Worm (Caenorhabditis elegans): ENCODE measurements around the gene zhit-2.

zhit-2 gene

DNA sequence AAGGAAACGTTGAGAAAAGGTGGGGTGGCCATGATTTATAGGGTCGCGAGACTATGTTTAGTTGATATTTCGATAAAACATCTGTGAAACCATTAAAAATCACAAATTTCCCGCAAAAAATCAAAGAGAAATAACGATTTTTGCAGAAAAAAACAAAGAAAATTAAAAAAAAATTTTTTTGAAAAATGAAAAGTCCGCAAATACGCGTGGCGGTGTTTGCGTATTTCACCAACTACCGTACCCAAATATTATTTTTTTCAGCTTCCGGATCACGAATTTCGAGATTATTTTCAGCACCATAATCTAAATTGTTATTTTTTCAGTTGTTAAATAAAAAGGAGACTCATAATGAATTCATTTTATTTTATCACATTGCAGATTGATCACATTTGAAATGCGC, 14.1 kb downstream of the zhit-2 start:
- TF ChIP-seq nhr-90 (tag; optimal IDR thresholded peaks at IDR 0.05) = no peak
- no peak for TF ChIP-seq F57C9.4 (tag; optimal IDR thresholded peaks at IDR 0.05)
- no peak for TF ChIP-seq somi-1 (GFP tag; optimal IDR thresholded peaks at IDR 0.05)
- no peak for TF ChIP-seq ZK185.1 (tag; optimal IDR thresholded peaks at IDR 0.05; ENCODE audit: poor library complexity, severe bottlenecking)
- no peak for TF ChIP-seq tbx-9 (tag; optimal IDR thresholded peaks at IDR 0.05; ENCODE audit: borderline replicate concordance)
- TF ChIP-seq lag-1 (GFP tag; IDR thresholded peaks at IDR 0.05) = no peak
- TF ChIP-seq Y53G8AR.9 (GFP tag; conservative IDR thresholded peaks at IDR 0.05) = no peak
- TF ChIP-seq D2030.7 (GFP tag; IDR thresholded peaks at IDR 0.05) = peak; percentile 27; the same call in 1 of the 2 replicates
- TF ChIP-seq B0261.1 (tag; optimal IDR thresholded peaks at IDR 0.05) = no peak
- TF ChIP-seq aptf-2 (GFP tag; conservative IDR thresholded peaks at IDR 0.05) = no peak
- TF ChIP-seq lsl-1 (GFP tag; optimal IDR thresholded peaks at IDR 0.05) = peak; percentile 88
- no peak for TF ChIP-seq F57A8.1 (GFP tag; optimal IDR thresholded peaks at IDR 0.05)
- TF ChIP-seq F23B12.7 (tag; optimal IDR thresholded peaks at IDR 0.05; ENCODE audit: insufficient read depth) = no peak
- TF ChIP-seq mes-4 (tag; optimal IDR thresholded peaks at IDR 0.05) = no peak
- no peak for TF ChIP-seq gei-17 (GFP tag; optimal IDR thresholded peaks at IDR 0.05)
- no peak for TF ChIP-seq ztf-6 (GFP tag; IDR thresholded peaks at IDR 0.05)
- TF ChIP-seq let-526 (GFP tag; IDR thresholded peaks at IDR 0.05) = no peak
- TF ChIP-seq madf-3 (GFP tag; IDR thresholded peaks at IDR 0.05) = no peak
- TF ChIP-seq akir-1 (GFP tag; optimal IDR thresholded peaks at IDR 0.05) = no peak
- TF ChIP-seq madf-8 (GFP tag; conservative IDR thresholded peaks at IDR 0.05) = 0 out of 2 replicates have a peak, but pooled peaks have one; percentile 22
- TF ChIP-seq ceh-40 (GFP tag; IDR thresholded peaks at IDR 0.05) = no peak
- TF ChIP-seq repo-1 (tag; optimal IDR thresholded peaks at IDR 0.05) = no peak
- no peak for TF ChIP-seq ztf-26 (tag; optimal IDR thresholded peaks at IDR 0.05)
- no peak for TF ChIP-seq nhr-120 (GFP tag; IDR thresholded peaks at IDR 0.05)
- no peak for TF ChIP-seq sdz-38 (tag; optimal IDR thresholded peaks at IDR 0.05)
- TF ChIP-seq ceh-58 (GFP tag; IDR thresholded peaks at IDR 0.05) = no peak
- no peak for TF ChIP-seq atf-7 (tag; optimal IDR thresholded peaks at IDR 0.05)
- no peak for TF ChIP-seq ceh-79 (tag; optimal IDR thresholded peaks at IDR 0.05)
- TF ChIP-seq rcor-1 (GFP tag; IDR thresholded peaks at IDR 0.05) = no peak
- no peak for TF ChIP-seq F55B11.4 (tag; optimal IDR thresholded peaks at IDR 0.05; ENCODE audit: borderline replicate concordance, insufficient read depth)
- no peak for TF ChIP-seq tbp1 (GFP tag; optimal IDR thresholded peaks at IDR 0.05)
- TF ChIP-seq K11D2.4 (GFP tag; IDR thresholded peaks at IDR 0.05) = no peak
- TF ChIP-seq ceh-91 (GFP tag; IDR thresholded peaks at IDR 0.05) = peak; percentile 49; the same call in 1 of the 2 replicates
- no peak for TF ChIP-seq ama-1 (optimal IDR thresholded peaks at IDR 0.05)
- TF ChIP-seq ama-1 (GFP tag; optimal IDR thresholded peaks at IDR 0.05) = no peak
- no peak for TF ChIP-seq cebp-2 (GFP tag; IDR thresholded peaks at IDR 0.05)
- TF ChIP-seq him-1 (tag; optimal IDR thresholded peaks at IDR 0.05) = peak; percentile 58
- no peak for TF ChIP-seq hmg-20 (GFP tag; IDR thresholded peaks at IDR 0.05)
- no peak for TF ChIP-seq efl-1 (GFP tag; optimal IDR thresholded peaks at IDR 0.05)
- no peak for TF ChIP-seq ets-4 (GFP tag; optimal IDR thresholded peaks at IDR 0.05)
- TF ChIP-seq K12H6.12 (tag; optimal IDR thresholded peaks at IDR 0.05) = no peak
- no peak for TF ChIP-seq ekl-4 (GFP tag; IDR thresholded peaks at IDR 0.05)
- TF ChIP-seq hsf-1 (GFP tag; IDR thresholded peaks at IDR 0.05) = no peak
- TF ChIP-seq lin-40 (tag; optimal IDR thresholded peaks at IDR 0.05) = no peak
- TF ChIP-seq B0336.3 (GFP tag; IDR thresholded peaks at IDR 0.05) = no peak
- TF ChIP-seq nfya-2 (GFP tag; IDR thresholded peaks at IDR 0.05) = no peak
- TF ChIP-seq lin-35 (GFP tag; optimal IDR thresholded peaks at IDR 0.05) = no peak
- no peak for TF ChIP-seq attf-6 (GFP tag; IDR thresholded peaks at IDR 0.05)
- no peak for TF ChIP-seq T26A5.8 (tag; optimal IDR thresholded peaks at IDR 0.05)
- TF ChIP-seq attf-5 (GFP tag; optimal IDR thresholded peaks at IDR 0.05) = no peak

Data from whole organism, young adult.